Fruit fly (Drosophila melanogaster) whole organism, embryonic: ENCODE results near the gene CG18213.

Experiments used
- Antp ChIP-seq: fragments of 200-800 bp; sonication (Bioruptor generic); optimal IDR thresholded peaks from 3 replicates; lab custom pipeline; 2016; ENCODE audit warnings: missing biosample characterization, missing genetic modification characterization
- Asciz ChIP-seq: fragments of 200-800 bp; sonication (Bioruptor generic); optimal IDR thresholded peaks from 2 replicates; lab custom pipeline; 2017; ENCODE audit warnings: missing biosample characterization, mild to moderate bottlenecking, missing genetic modification characterization, missing genetic modification reagents
- BEAF-32 ChIP-seq: fragments of 200-800 bp; sonication (Bioruptor generic); optimal IDR thresholded peaks from 3 replicates; lab custom pipeline; 2017; ENCODE audit warnings: missing biosample characterization, missing genetic modification characterization, mild to moderate bottlenecking, moderate library complexity, missing genetic modification reagents
- CG10209 ChIP-seq: fragments of 200-800 bp; sonication (Bioruptor generic); optimal IDR thresholded peaks from 3 replicates; lab custom pipeline; 2017; ENCODE audit warnings: missing biosample characterization, mild to moderate bottlenecking, missing genetic modification characterization, missing genetic modification reagents
- CG10565 ChIP-seq: fragments of 200-800 bp; sonication (Bioruptor generic); optimal IDR thresholded peaks from 3 replicates; lab custom pipeline; 2016; ENCODE audit warnings: missing biosample characterization, mild to moderate bottlenecking, missing genetic modification characterization
- CG12155 ChIP-seq: fragments of 200-800 bp; sonication (Bioruptor generic); optimal IDR thresholded peaks from 3 replicates; lab custom pipeline; 2016; ENCODE audit warnings: missing biosample characterization, missing genetic modification characterization
- CG12391 ChIP-seq: fragments of 200-800 bp; sonication (Bioruptor generic); optimal IDR thresholded peaks from 3 replicates; lab custom pipeline; 2018; ENCODE audit warnings: missing biosample characterization, mild to moderate bottlenecking, missing genetic modification characterization, moderate library complexity
- CG14710 ChIP-seq: fragments of 200-800 bp; sonication (Bioruptor generic); optimal IDR thresholded peaks from 3 replicates; lab custom pipeline; 2019; ENCODE audit warnings: missing biosample characterization, mild to moderate bottlenecking, missing genetic modification characterization, moderate library complexity
- CG16813 ChIP-seq: fragments of 200-800 bp; sonication (Bioruptor generic); IDR thresholded peaks from 3 replicates; pipeline ENCODE4 v1.3.6; 2022; ENCODE audit warnings: missing biosample characterization, missing genetic modification characterization; ENCODE audit not compliant: partially characterized antibody
- CG17328 ChIP-seq: fragments of 200-800 bp; sonication (Bioruptor generic); IDR thresholded peaks from 2 replicates; pipeline ENCODE4 v1.3.6; 2022; ENCODE audit warnings: missing biosample characterization, missing genetic modification characterization
- CG17361 ChIP-seq: fragments of 200-800 bp; sonication (Bioruptor generic); IDR thresholded peaks from 3 replicates; pipeline ENCODE4 v1.3.6; 2022; ENCODE audit warnings: missing biosample characterization, missing genetic modification characterization
- CG30020 ChIP-seq: fragments of 200-800 bp; optimal IDR thresholded peaks from 2 replicates; lab custom pipeline; 2019; ENCODE audit warnings: missing biosample characterization, mild to moderate bottlenecking, missing genetic modification characterization, moderate library complexity
- CG31224 ChIP-seq: fragments of 200-800 bp; sonication (Bioruptor generic); IDR thresholded peaks from 2 replicates; pipeline ENCODE4 v1.3.6; 2022; ENCODE audit warnings: missing biosample characterization, missing genetic modification characterization
- CG32772 ChIP-seq: fragments of 200-800 bp; sonication (Bioruptor generic); IDR thresholded peaks from 2 replicates; pipeline ENCODE4 v1.3.6; 2022; ENCODE audit warnings: missing biosample characterization, missing genetic modification characterization
- CG4328 ChIP-seq: fragments of 200-800 bp; sonication (Bioruptor generic); optimal IDR thresholded peaks from 3 replicates; lab custom pipeline; 2017; ENCODE audit warnings: missing biosample characterization, missing genetic modification reagents, missing genetic modification characterization
- CG4854 ChIP-seq: fragments of 200-800 bp; sonication (Bioruptor generic); optimal IDR thresholded peaks from 2 replicates; lab custom pipeline; 2016; ENCODE audit warnings: missing biosample characterization, missing genetic modification characterization, inconsistent platforms
- CG5245 ChIP-seq: fragments of 200-800 bp; sonication (Bioruptor generic); optimal IDR thresholded peaks from 3 replicates; lab custom pipeline; 2016; ENCODE audit warnings: missing biosample characterization, missing genetic modification characterization
- CG6272 ChIP-seq: fragments of 200-800 bp; sonication (Bioruptor generic); IDR thresholded peaks from 2 replicates; pipeline ENCODE4 v1.3.6; 2022; ENCODE audit warnings: missing biosample characterization, missing genetic modification characterization
- CG7786 ChIP-seq: fragments of 200-800 bp; sonication (Bioruptor generic); optimal IDR thresholded peaks from 2 replicates; lab custom pipeline; 2016; ENCODE audit warnings: missing biosample characterization, missing genetic modification characterization
- CG8944 ChIP-seq: fragments of 200-800 bp; sonication (Bioruptor generic); optimal IDR thresholded peaks from 3 replicates; lab custom pipeline; 2016; ENCODE audit warnings: missing biosample characterization, missing genetic modification characterization
- CkIIα-i1 ChIP-seq: fragments of 200-800 bp; sonication (Bioruptor generic); IDR thresholded peaks from 2 replicates; pipeline ENCODE4 v1.3.6; 2022; ENCODE audit warnings: missing biosample characterization, missing genetic modification characterization
- D19A ChIP-seq: fragments of 200-800 bp; optimal IDR thresholded peaks from 3 replicates; lab custom pipeline; 2019; ENCODE audit warnings: missing biosample characterization, mild to moderate bottlenecking, missing genetic modification characterization, moderate library complexity
- Dad ChIP-seq: fragments of 200-800 bp; sonication (Bioruptor generic); optimal IDR thresholded peaks from 3 replicates; lab custom pipeline; 2016; ENCODE audit warnings: missing biosample characterization, missing genetic modification characterization
- Dbx ChIP-seq: fragments of 200-800 bp; sonication (Bioruptor generic); IDR thresholded peaks from 3 replicates; pipeline ENCODE4 v1.3.6; 2022; ENCODE audit warnings: missing biosample characterization, missing genetic modification characterization
- HLHmδ ChIP-seq: fragments of 200-800 bp; sonication (Bioruptor generic); optimal IDR thresholded peaks from 2 replicates; lab custom pipeline; 2018; ENCODE audit warnings: missing biosample characterization, mild to moderate bottlenecking, missing genetic modification characterization, moderate library complexity
- Hmr ChIP-seq: fragments of 200-800 bp; sonication (Bioruptor generic); optimal IDR thresholded peaks from 3 replicates; lab custom pipeline; 2017; ENCODE audit warnings: mild to moderate bottlenecking, missing biosample characterization, missing genetic modification reagents, missing genetic modification characterization
- Lim3 ChIP-seq: fragments of 200-800 bp; sonication (Bioruptor generic); IDR thresholded peaks from 2 replicates; pipeline ENCODE4 v1.3.6; 2022; ENCODE audit warnings: missing biosample characterization, missing genetic modification characterization
- Oaz ChIP-seq: fragments of 200-800 bp; sonication (Bioruptor generic); IDR thresholded peaks from 2 replicates; pipeline ENCODE4 v1.3.6; 2022; ENCODE audit warnings: missing biosample characterization, missing genetic modification characterization
- Poxn ChIP-seq: fragments of 200-800 bp; sonication (Bioruptor generic); IDR thresholded peaks from 2 replicates; pipeline ENCODE4 v1.3.6; 2022; ENCODE audit warnings: missing biosample characterization, missing genetic modification characterization
- Rx ChIP-seq: fragments of 200-800 bp; sonication (Bioruptor generic); IDR thresholded peaks from 2 replicates; pipeline ENCODE4 v1.3.6; 2022; ENCODE audit warnings: missing biosample characterization, missing genetic modification characterization
- Sox100B ChIP-seq: fragments of 200-800 bp; sonication (Bioruptor generic); optimal IDR thresholded peaks from 3 replicates; lab custom pipeline; 2018; ENCODE audit warnings: missing biosample characterization, mild to moderate bottlenecking, missing genetic modification characterization
- Usf ChIP-seq: fragments of 200-800 bp; sonication (Bioruptor generic); optimal IDR thresholded peaks from 2 replicates; lab custom pipeline; 2017; ENCODE audit warnings: missing genotype, missing biosample characterization, missing genetic modification characterization
- Xbp1 ChIP-seq: fragments of 200-800 bp; sonication (Bioruptor generic); optimal IDR thresholded peaks from 3 replicates; lab custom pipeline; 2016; ENCODE audit warnings: missing biosample characterization, mild to moderate bottlenecking, missing genetic modification characterization
- ara ChIP-seq: fragments of 200-800 bp; sonication (Bioruptor generic); IDR thresholded peaks from 2 replicates; pipeline ENCODE4 v1.3.6; 2022; ENCODE audit warnings: missing biosample characterization, missing genetic modification characterization
- bcd ChIP-seq: fragments of 200-800 bp; sonication (Bioruptor generic); optimal IDR thresholded peaks from 2 replicates; lab custom pipeline; 2017; ENCODE audit warnings: missing biosample characterization, mild to moderate bottlenecking, missing genetic modification characterization
- crol ChIP-seq: fragments of 200-800 bp; sonication (Bioruptor generic); IDR thresholded peaks from 2 replicates; pipeline ENCODE4 v1.3.6; 2022; ENCODE audit warnings: missing biosample characterization, missing genetic modification characterization
- da ChIP-seq: fragments of 200-800 bp; sonication (Bioruptor generic); optimal IDR thresholded peaks from 2 replicates; lab custom pipeline; 2016; ENCODE audit warnings: missing biosample characterization, missing genetic modification characterization
- danr ChIP-seq: fragments of 200-800 bp; sonication (Bioruptor generic); IDR thresholded peaks from 2 replicates; pipeline ENCODE4 v1.3.6; 2022; ENCODE audit warnings: missing biosample characterization, missing genetic modification characterization
- disco-r ChIP-seq: fragments of 200-800 bp; sonication (Bioruptor generic); optimal IDR thresholded peaks from 2 replicates; lab custom pipeline; 2016; ENCODE audit warnings: missing biosample characterization, missing genetic modification characterization
- emc ChIP-seq: fragments of 200-800 bp; sonication (Bioruptor generic); optimal IDR thresholded peaks from 2 replicates; lab custom pipeline; 2016; ENCODE audit warnings: missing biosample characterization, missing genetic modification characterization
- grn ChIP-seq: fragments of 200-800 bp; sonication (Bioruptor generic); optimal IDR thresholded peaks from 3 replicates; lab custom pipeline; 2017; ENCODE audit warnings: missing biosample characterization, missing genetic modification characterization
- gro ChIP-seq: fragments of 200-800 bp; sonication (Bioruptor generic); optimal IDR thresholded peaks from 2 replicates; lab custom pipeline; 2016; ENCODE audit warnings: missing biosample characterization, missing genetic modification characterization
- luna ChIP-seq: fragments of 200-800 bp; sonication (Bioruptor generic); optimal IDR thresholded peaks from 2 replicates; lab custom pipeline; 2016; ENCODE audit warnings: missing biosample characterization, missing genetic modification characterization
- nau ChIP-seq: fragments of 200-800 bp; sonication (Bioruptor generic); optimal IDR thresholded peaks from 3 replicates; lab custom pipeline; 2017; ENCODE audit warnings: missing biosample characterization, mild to moderate bottlenecking, missing genetic modification characterization, missing genetic modification reagents
- pb ChIP-seq: fragments of 200-800 bp; sonication (Bioruptor generic); optimal IDR thresholded peaks from 3 replicates; lab custom pipeline; 2016; ENCODE audit warnings: missing biosample characterization, missing genetic modification characterization
- pita ChIP-seq: fragments of 200-800 bp; sonication (Bioruptor generic); optimal IDR thresholded peaks from 2 replicates; lab custom pipeline; 2017; ENCODE audit warnings: missing biosample characterization, mild to moderate bottlenecking, missing genetic modification characterization
- sens-2 ChIP-seq: fragments of 200-800 bp; sonication (Bioruptor generic); IDR thresholded peaks from 2 replicates; pipeline ENCODE4 v1.3.6; 2022; ENCODE audit warnings: missing biosample characterization, missing genetic modification characterization
- ssp ChIP-seq: fragments of 200-800 bp; sonication (Bioruptor generic); IDR thresholded peaks from 2 replicates; pipeline ENCODE4 v1.3.6; 2022; ENCODE audit warnings: missing biosample characterization, missing genetic modification characterization
- stwl ChIP-seq: fragments of 200-800 bp; sonication (Bioruptor generic); optimal IDR thresholded peaks from 3 replicates; lab custom pipeline; 2018; ENCODE audit warnings: missing biosample characterization, mild to moderate bottlenecking, missing genetic modification characterization, moderate library complexity
- tin ChIP-seq: fragments of 200-800 bp; sonication (Bioruptor generic); optimal IDR thresholded peaks from 3 replicates; lab custom pipeline; 2016; ENCODE audit warnings: missing biosample characterization, missing genetic modification characterization
- wek ChIP-seq: fragments of 200-800 bp; sonication (Bioruptor generic); optimal IDR thresholded peaks from 3 replicates; lab custom pipeline; 2018; ENCODE audit warnings: missing biosample characterization, mild to moderate bottlenecking, missing genetic modification characterization, moderate library complexity
- wor ChIP-seq: fragments of 200-800 bp; sonication (Bioruptor generic); IDR thresholded peaks from 2 replicates; pipeline ENCODE4 v1.3.6; 2022; ENCODE audit warnings: missing biosample characterization, missing genetic modification characterization
- yki ChIP-seq: fragments of >200 bp; optimal IDR thresholded peaks from 3 replicates; lab custom pipeline; 2018

The CG18213 gene

dm6 chr3R:17060244-17060664 is 20.3 kb upstream of the CG18213 start (continued):
- TF ChIP-seq tin (GFP tag; lab: Kevin White, UChicago) = peak; percentile 33
- peak; percentile 31 for TF ChIP-seq CG12155
- no peak for TF ChIP-seq luna
- peak; percentile 51 for TF ChIP-seq Hmr (GFP tag; lab: Kevin White, UChicago)
- no peak for TF ChIP-seq yki (lab: Kevin White, UChicago)
- TF ChIP-seq CG7786 (GFP tag; lab: Kevin White, UChicago) = peak; percentile 19
- no peak for TF ChIP-seq ssp (GFP tag; lab: Robert Waterston, UW)
- TF ChIP-seq pita (GFP tag; lab: Kevin White, UChicago) = no peak
- peak; percentile 53 for TF ChIP-seq Xbp1 (GFP tag; lab: Kevin White, UChicago)
- TF ChIP-seq CG6272 (GFP tag; lab: Robert Waterston, UW) = no peak
- no peak for TF ChIP-seq CG5245 (GFP tag; lab: Kevin White, UChicago)
- no peak for TF ChIP-seq CG4854
- no peak for TF ChIP-seq da (GFP tag; lab: Kevin White, UChicago)
- no peak for TF ChIP-seq CG8944 (GFP tag; lab: Kevin White, UChicago)
- no peak for TF ChIP-seq BEAF-32
- peak; percentile 33 for TF ChIP-seq CG10209 (GFP tag; lab: Kevin White, UChicago)
- peak; percentile 35 for TF ChIP-seq nau (GFP tag; lab: Kevin White, UChicago)
- peak; percentile 86 for TF ChIP-seq CG17361
- no peak for TF ChIP-seq CG10565 (GFP tag; lab: Kevin White, UChicago)
- TF ChIP-seq disco-r (GFP tag; lab: Kevin White, UChicago) = no peak
- TF ChIP-seq sens-2 (GFP tag; lab: Robert Waterston, UW) = no peak
- TF ChIP-seq CG14710 (tag; lab: Kevin White, UChicago) = peak; percentile 48
- peak; percentile 26 for TF ChIP-seq Antp (GFP tag; lab: Kevin White, UChicago)
- TF ChIP-seq Asciz = peak; percentile 69
- no peak for TF ChIP-seq pb (GFP tag; lab: Kevin White, UChicago)
- no peak for TF ChIP-seq wek
- TF ChIP-seq CkIIα-i1 (GFP tag; lab: Robert Waterston, UW) = no peak
- TF ChIP-seq Sox100B (GFP tag; lab: Kevin White, UChicago) = peak; percentile 78
- no peak for TF ChIP-seq CG30020 (tag; lab: Kevin White, UChicago)
- no peak for TF ChIP-seq ara (GFP tag; lab: Robert Waterston, UW)
- TF ChIP-seq gro = no peak
- TF ChIP-seq Dad (GFP tag; lab: Kevin White, UChicago) = peak; percentile 67
- TF ChIP-seq CG4328 (GFP tag; lab: Kevin White, UChicago) = no peak
- TF ChIP-seq Usf (GFP tag; lab: Kevin White, UChicago) = peak; percentile 35
- no peak for TF ChIP-seq Dbx
- TF ChIP-seq Lim3 = no peak
- TF ChIP-seq Rx (GFP tag; lab: Robert Waterston, UW) = no peak
- TF ChIP-seq Oaz (GFP tag; lab: Robert Waterston, UW) = no peak
- no peak for TF ChIP-seq emc (GFP tag; lab: Kevin White, UChicago)
- no peak for TF ChIP-seq CG31224 (GFP tag; lab: Robert Waterston, UW)
- no peak for TF ChIP-seq CG16813
- no peak for TF ChIP-seq HLHmδ (GFP tag; lab: Kevin White, UChicago)
- peak; percentile 62 for TF ChIP-seq CG12391 (tag; lab: Kevin White, UChicago)
- TF ChIP-seq crol = no peak
- TF ChIP-seq stwl = no peak
- TF ChIP-seq grn (GFP tag; lab: Kevin White, UChicago) = no peak
- no peak for TF ChIP-seq danr (GFP tag; lab: Robert Waterston, UW)
- peak; percentile 21; the same call in 1 of the 2 replicates for TF ChIP-seq CG17328 (GFP tag; lab: Robert Waterston, UW)
- TF ChIP-seq D19A (tag; lab: Kevin White, UChicago) = peak; percentile 33
- no peak; the same call in 1 of the 2 replicates for TF ChIP-seq CG32772 (GFP tag; lab: Robert Waterston, UW)
- no peak for TF ChIP-seq Poxn
- TF ChIP-seq wor (GFP tag; lab: Robert Waterston, UW) = peak; percentile 49; the same call in 1 of the 2 replicates
- peak; percentile 47 for TF ChIP-seq bcd (GFP tag; lab: Kevin White, UChicago)
